Worm (Caenorhabditis elegans) whole organism, L3 larva: Measurements from ENCODE around the gene dos-3.
A peak's percentile ranks its signal among the peaks of the same experiment; 100 is the strongest.

Source experiments
- ZK546.5 ChIP-seq: sonication (generic microtip); optimal IDR thresholded peaks from 2 replicates; lab custom pipeline; 2017; ENCODE audit warnings: missing biosample characterization, missing genetic modification characterization
- ceh-28 ChIP-seq: fragments of 150-350 bp; optimal IDR thresholded peaks from 2 replicates; lab custom pipeline; 2014; ENCODE audit warnings: missing biosample characterization, missing genetic modification reagents, missing genetic modification characterization
- egl-27 ChIP-seq: sonication (generic microtip); optimal IDR thresholded peaks from 4 replicates; lab custom pipeline; 2017; ENCODE audit warnings: missing biosample characterization, missing genetic modification reagents, missing genetic modification characterization
- elt-1 ChIP-seq: fragments of 150-350 bp; optimal IDR thresholded peaks from 2 replicates; lab custom pipeline; 2014; ENCODE audit warnings: missing biosample characterization, missing genetic modification characterization
- elt-2 ChIP-seq: sonication (generic microtip); optimal IDR thresholded peaks from 2 replicates; lab custom pipeline; 2016; ENCODE audit warnings: missing genetic modification reagents, mild to moderate bottlenecking, missing genetic modification characterization, missing compliant biosample characterization
- fkh-10 ChIP-seq: sonication (generic microtip); optimal IDR thresholded peaks from 2 replicates; lab custom pipeline; 2017; ENCODE audit warnings: missing biosample characterization, missing genetic modification reagents, missing genetic modification characterization
- lin-39 ChIP-seq: fragments of 150-350 bp; optimal IDR thresholded peaks from 2 replicates; lab custom pipeline; 2018; ENCODE audit warnings: missing biosample characterization, missing genetic modification reagents, missing genetic modification characterization
- unc-39 ChIP-seq: sonication (generic microtip); optimal IDR thresholded peaks from 4 replicates; lab custom pipeline; 2017; ENCODE audit warnings: missing biosample characterization, missing genetic modification characterization

DNA sequence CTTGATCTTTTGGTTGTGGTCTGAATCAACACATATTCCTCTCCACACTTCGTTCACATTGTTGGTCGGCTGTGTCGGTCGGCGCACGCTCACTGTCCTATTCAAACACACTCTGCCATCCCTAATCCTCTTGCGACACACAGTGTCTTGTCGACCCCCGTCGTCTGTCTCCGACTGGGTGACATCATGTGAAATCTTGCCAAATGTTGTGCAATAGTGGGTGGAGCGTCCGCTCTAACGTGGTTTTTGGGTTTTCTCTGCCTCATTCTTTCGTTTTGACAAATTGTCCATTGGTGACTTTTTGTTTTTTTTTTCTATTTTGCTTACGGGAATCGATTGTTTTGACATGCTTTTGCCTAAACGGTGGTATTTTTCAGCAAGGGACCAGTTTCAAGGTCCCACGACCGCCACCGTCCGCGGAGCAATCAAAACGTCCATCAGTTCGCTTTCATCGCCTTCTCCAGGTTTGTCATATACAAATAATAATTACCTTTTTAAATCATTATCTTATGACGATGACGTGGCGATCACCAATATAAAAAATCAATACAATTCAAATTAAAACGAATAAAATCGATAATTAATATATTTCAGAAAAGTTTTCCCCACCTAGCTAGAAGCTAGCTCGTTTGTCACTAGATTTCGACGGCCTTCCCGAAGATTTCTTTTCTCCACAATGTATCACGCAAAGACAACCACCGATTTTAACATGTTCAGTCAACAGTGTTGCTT lies 5.5 kb downstream of the dos-3 start:
- TF ChIP-seq lin-39 (tag; lab: Kevin White, UChicago): peak; percentile 97
- peak; percentile 93 for TF ChIP-seq ceh-28
- peak; percentile 85 for TF ChIP-seq elt-2 (tag; lab: Kevin White, UChicago)
- peak; percentile 48 for TF ChIP-seq egl-27 (tag; lab: Kevin White, UChicago)
- peak; percentile 96 for TF ChIP-seq fkh-10 (GFP tag; lab: Kevin White, UChicago)
- TF ChIP-seq ZK546.5: no peak
- peak; percentile 67 for TF ChIP-seq elt-1
- TF ChIP-seq unc-39 (tag; lab: Kevin White, UChicago): no peak
